Fruit fly (Drosophila melanogaster) whole organism, embryonic: ENCODE measurements around the gene mirr.

Experiments used
- Adf1 ChIP-seq: fragments of 200-800 bp; sonication (Bioruptor generic); IDR thresholded peaks from 2 replicates; pipeline ENCODE4 v1.3.6; 2022; ENCODE audit warnings: missing biosample characterization, missing genetic modification characterization
- CG10959 ChIP-seq: fragments of 200-800 bp; sonication (Bioruptor generic); IDR thresholded peaks from 2 replicates; pipeline ENCODE4 v1.3.6; 2022; ENCODE audit warnings: missing biosample characterization, missing genetic modification characterization
- CG12219 ChIP-seq: fragments of 200-800 bp; sonication (Bioruptor generic); optimal IDR thresholded peaks from 3 replicates; lab custom pipeline; 2018; ENCODE audit warnings: missing biosample characterization, mild to moderate bottlenecking, missing genetic modification characterization
- CG12942 ChIP-seq: fragments of 200-800 bp; sonication (Bioruptor generic); optimal IDR thresholded peaks from 3 replicates; lab custom pipeline; 2016; ENCODE audit warnings: missing biosample characterization, missing genetic modification characterization
- CG13287 ChIP-seq: fragments of 200-800 bp; sonication (Bioruptor generic); IDR thresholded peaks from 2 replicates; pipeline ENCODE4 v1.3.6; 2022; ENCODE audit warnings: missing biosample characterization, missing genetic modification characterization; ENCODE audit not compliant: partially characterized antibody
- CG13624 ChIP-seq: fragments of 200-800 bp; sonication (Bioruptor generic); optimal IDR thresholded peaks from 2 replicates; lab custom pipeline; 2016; ENCODE audit warnings: missing biosample characterization, missing genetic modification characterization
- CG1529 ChIP-seq: fragments of 200-800 bp; sonication (Bioruptor generic); optimal IDR thresholded peaks from 3 replicates; lab custom pipeline; 2018; ENCODE audit warnings: missing biosample characterization, missing genetic modification characterization
- CG17186 ChIP-seq: fragments of 200-800 bp; sonication (Bioruptor generic); optimal IDR thresholded peaks from 3 replicates; lab custom pipeline; 2017; ENCODE audit warnings: missing biosample characterization, missing genetic modification reagents, missing genetic modification characterization
- CG18764 ChIP-seq: fragments of 200-800 bp; sonication (Bioruptor generic); optimal IDR thresholded peaks from 3 replicates; lab custom pipeline; 2016; ENCODE audit warnings: missing biosample characterization, missing genetic modification characterization
- CG2199 ChIP-seq: fragments of 200-800 bp; sonication (Bioruptor generic); IDR thresholded peaks from 3 replicates; pipeline ENCODE4 v1.3.6; 2022; ENCODE audit warnings: missing biosample characterization, missing genetic modification characterization
- CG30020 ChIP-seq: fragments of 200-800 bp; optimal IDR thresholded peaks from 2 replicates; lab custom pipeline; 2019; ENCODE audit warnings: missing biosample characterization, mild to moderate bottlenecking, missing genetic modification characterization, moderate library complexity
- CG3407 ChIP-seq: fragments of 200-800 bp; sonication (Bioruptor generic); optimal IDR thresholded peaks from 2 replicates; lab custom pipeline; 2018; ENCODE audit warnings: missing biosample characterization, mild to moderate bottlenecking, missing genetic modification characterization
- CG3995 ChIP-seq: fragments of 200-800 bp; sonication (Bioruptor generic); optimal IDR thresholded peaks from 3 replicates; lab custom pipeline; 2016; ENCODE audit warnings: missing biosample characterization, missing genetic modification characterization
- CG5245 ChIP-seq: fragments of 200-800 bp; sonication (Bioruptor generic); optimal IDR thresholded peaks from 3 replicates; lab custom pipeline; 2016; ENCODE audit warnings: missing biosample characterization, missing genetic modification characterization
- CG7928 ChIP-seq: fragments of 200-800 bp; sonication (Bioruptor generic); optimal IDR thresholded peaks from 2 replicates; lab custom pipeline; 2017; ENCODE audit warnings: missing biosample characterization, mild to moderate bottlenecking, missing genetic modification characterization
- CG8478 ChIP-seq: fragments of >200 bp; optimal IDR thresholded peaks from 2 replicates; lab custom pipeline; 2018
- Chrac-16 ChIP-seq: fragments of 200-800 bp; sonication (Bioruptor generic); optimal IDR thresholded peaks from 3 replicates; lab custom pipeline; 2016; ENCODE audit warnings: missing biosample characterization, missing genetic modification characterization
- CoRest ChIP-seq: fragments of 200-800 bp; sonication (Bioruptor generic); optimal IDR thresholded peaks from 3 replicates; lab custom pipeline; 2018; ENCODE audit warnings: missing biosample characterization, mild to moderate bottlenecking, missing genetic modification characterization, moderate library complexity
- Dll ChIP-seq: fragments of 200-800 bp; sonication (Bioruptor generic); IDR thresholded peaks from 4 replicates; pipeline ENCODE4 v1.3.6; 2022; ENCODE audit warnings: missing biosample characterization, missing genetic modification characterization; ENCODE audit not compliant: partially characterized antibody
- Doc2 ChIP-seq: fragments of 200-800 bp; sonication (Bioruptor generic); IDR thresholded peaks from 2 replicates; pipeline ENCODE4 v1.3.6; 2022; ENCODE audit warnings: missing biosample characterization, missing genetic modification characterization
- Ets97D ChIP-seq: fragments of 200-800 bp; sonication (Bioruptor generic); optimal IDR thresholded peaks from 3 replicates; lab custom pipeline; 2016; ENCODE audit warnings: missing biosample characterization, missing genetic modification characterization
- HLH3B ChIP-seq: fragments of 200-800 bp; sonication (Bioruptor generic); IDR thresholded peaks from 2 replicates; pipeline ENCODE4 v1.3.6; 2022; ENCODE audit warnings: missing biosample characterization, missing genetic modification characterization
- Hey ChIP-seq: fragments of 200-800 bp; sonication (Bioruptor generic); optimal IDR thresholded peaks from 3 replicates; lab custom pipeline; 2018; ENCODE audit warnings: missing biosample characterization, mild to moderate bottlenecking, missing genetic modification characterization
- PHDP ChIP-seq: fragments of 200-800 bp; sonication (Bioruptor generic); optimal IDR thresholded peaks from 3 replicates; lab custom pipeline; 2018; ENCODE audit warnings: missing biosample characterization, mild to moderate bottlenecking, missing genetic modification characterization, moderate library complexity
- Side ChIP-seq: fragments of 200-800 bp; sonication (Bioruptor generic); optimal IDR thresholded peaks from 2 replicates; lab custom pipeline; 2016; ENCODE audit warnings: missing biosample characterization, missing genetic modification characterization
- Six4 ChIP-seq: fragments of 200-800 bp; sonication (Bioruptor generic); optimal IDR thresholded peaks from 2 replicates; lab custom pipeline; 2016; ENCODE audit warnings: missing biosample characterization, missing genetic modification characterization
- Spps ChIP-seq: fragments of 200-800 bp; sonication (Bioruptor generic); optimal IDR thresholded peaks from 2 replicates; lab custom pipeline; 2018; ENCODE audit warnings: missing biosample characterization, mild to moderate bottlenecking, missing genetic modification characterization
- TFAM ChIP-seq: fragments of 200-800 bp; sonication (Bioruptor generic); optimal IDR thresholded peaks from 2 replicates; lab custom pipeline; 2017; ENCODE audit warnings: missing biosample characterization, missing genetic modification characterization, inconsistent platforms
- ab ChIP-seq: fragments of 200-800 bp; sonication (Bioruptor generic); optimal IDR thresholded peaks from 2 replicates; lab custom pipeline; 2016; ENCODE audit warnings: missing biosample characterization, missing genetic modification characterization
- btn ChIP-seq: fragments of 200-800 bp; sonication (Bioruptor generic); optimal IDR thresholded peaks from 2 replicates; lab custom pipeline; 2016; ENCODE audit warnings: missing biosample characterization, missing genetic modification characterization
- chm ChIP-seq: fragments of 200-800 bp; sonication (Bioruptor generic); IDR thresholded peaks from 2 replicates; pipeline ENCODE4 v1.3.6; 2022; ENCODE audit warnings: missing biosample characterization, missing genetic modification characterization
- crc ChIP-seq: fragments of 200-800 bp; sonication (Bioruptor generic); optimal IDR thresholded peaks from 2 replicates; lab custom pipeline; 2016; ENCODE audit warnings: missing biosample characterization, missing genetic modification characterization
- danr ChIP-seq: fragments of 200-800 bp; sonication (Bioruptor generic); IDR thresholded peaks from 2 replicates; pipeline ENCODE4 v1.3.6; 2022; ENCODE audit warnings: missing biosample characterization, missing genetic modification characterization
- dpn ChIP-seq, 2 experiments: fragments of 200-800 bp; sonication (Bioruptor generic); optimal IDR thresholded peaks; 3 replicates each; lab custom pipeline; 2016; ENCODE audit warnings: missing biosample characterization in 2 of 2, missing genetic modification characterization in 2 of 2
- ewg ChIP-seq: fragments of 200-800 bp; sonication (Bioruptor generic); optimal IDR thresholded peaks from 3 replicates; lab custom pipeline; 2017; ENCODE audit warnings: mild to moderate bottlenecking, missing biosample characterization, missing genetic modification reagents, missing genetic modification characterization
- eyg ChIP-seq: fragments of 200-800 bp; sonication (Bioruptor generic); optimal IDR thresholded peaks from 3 replicates; lab custom pipeline; 2016; ENCODE audit warnings: missing biosample characterization, missing genetic modification characterization
- fd64A ChIP-seq: fragments of 200-800 bp; sonication (Bioruptor generic); optimal IDR thresholded peaks from 3 replicates; lab custom pipeline; 2018; ENCODE audit warnings: missing biosample characterization, mild to moderate bottlenecking, missing genetic modification characterization
- jigr1 ChIP-seq: fragments of 200-800 bp; sonication (Bioruptor generic); IDR thresholded peaks from 3 replicates; pipeline ENCODE4 v1.3.6; 2022; ENCODE audit warnings: missing biosample characterization, missing genetic modification characterization
- luna ChIP-seq: fragments of 200-800 bp; sonication (Bioruptor generic); optimal IDR thresholded peaks from 2 replicates; lab custom pipeline; 2016; ENCODE audit warnings: missing biosample characterization, missing genetic modification characterization
- psq ChIP-seq: fragments of 200-800 bp; sonication (Bioruptor generic); optimal IDR thresholded peaks from 2 replicates; lab custom pipeline; 2017; ENCODE audit warnings: missing biosample characterization, missing genetic modification characterization
- pzg ChIP-seq: fragments of 200-800 bp; sonication (Bioruptor generic); optimal IDR thresholded peaks from 3 replicates; lab custom pipeline; 2018; ENCODE audit warnings: missing biosample characterization, mild to moderate bottlenecking, missing genetic modification characterization, moderate library complexity
- ranshi ChIP-seq: fragments of 200-800 bp; sonication (Bioruptor generic); IDR thresholded peaks from 2 replicates; pipeline ENCODE4 v1.3.6; 2022; ENCODE audit warnings: missing biosample characterization, missing genetic modification characterization
- row ChIP-seq: fragments of 200-800 bp; sonication (Bioruptor generic); IDR thresholded peaks from 3 replicates; pipeline ENCODE4 v1.3.6; 2022; ENCODE audit warnings: missing biosample characterization, missing genetic modification characterization
- seq ChIP-seq: fragments of 200-800 bp; sonication (Bioruptor generic); IDR thresholded peaks from 2 replicates; pipeline ENCODE4 v1.3.6; 2022; ENCODE audit warnings: missing biosample characterization, missing genetic modification characterization
- sug ChIP-seq: fragments of 200-800 bp; optimal IDR thresholded peaks from 2 replicates; lab custom pipeline; 2019; ENCODE audit warnings: missing biosample characterization, mild to moderate bottlenecking, missing genetic modification characterization, moderate library complexity
- ttk ChIP-seq: fragments of 200-800 bp; sonication (Bioruptor generic); IDR thresholded peaks from 2 replicates; pipeline ENCODE4 v2.1.2; 2022; ENCODE audit warnings: missing biosample characterization, missing genetic modification characterization
- tup ChIP-seq: fragments of 200-800 bp; sonication (Bioruptor generic); optimal IDR thresholded peaks from 2 replicates; lab custom pipeline; 2016; ENCODE audit warnings: missing biosample characterization, mild to moderate bottlenecking, missing genetic modification characterization, moderate library complexity
- vnd ChIP-seq: fragments of 200-800 bp; sonication (Bioruptor generic); IDR thresholded peaks from 3 replicates; pipeline ENCODE4 v1.3.6; 2022; ENCODE audit warnings: missing biosample characterization, missing genetic modification characterization; ENCODE audit not compliant: partially characterized antibody
- wek ChIP-seq: fragments of 200-800 bp; sonication (Bioruptor generic); optimal IDR thresholded peaks from 3 replicates; lab custom pipeline; 2018; ENCODE audit warnings: missing biosample characterization, mild to moderate bottlenecking, missing genetic modification characterization, moderate library complexity

The mirr gene

DNA sequence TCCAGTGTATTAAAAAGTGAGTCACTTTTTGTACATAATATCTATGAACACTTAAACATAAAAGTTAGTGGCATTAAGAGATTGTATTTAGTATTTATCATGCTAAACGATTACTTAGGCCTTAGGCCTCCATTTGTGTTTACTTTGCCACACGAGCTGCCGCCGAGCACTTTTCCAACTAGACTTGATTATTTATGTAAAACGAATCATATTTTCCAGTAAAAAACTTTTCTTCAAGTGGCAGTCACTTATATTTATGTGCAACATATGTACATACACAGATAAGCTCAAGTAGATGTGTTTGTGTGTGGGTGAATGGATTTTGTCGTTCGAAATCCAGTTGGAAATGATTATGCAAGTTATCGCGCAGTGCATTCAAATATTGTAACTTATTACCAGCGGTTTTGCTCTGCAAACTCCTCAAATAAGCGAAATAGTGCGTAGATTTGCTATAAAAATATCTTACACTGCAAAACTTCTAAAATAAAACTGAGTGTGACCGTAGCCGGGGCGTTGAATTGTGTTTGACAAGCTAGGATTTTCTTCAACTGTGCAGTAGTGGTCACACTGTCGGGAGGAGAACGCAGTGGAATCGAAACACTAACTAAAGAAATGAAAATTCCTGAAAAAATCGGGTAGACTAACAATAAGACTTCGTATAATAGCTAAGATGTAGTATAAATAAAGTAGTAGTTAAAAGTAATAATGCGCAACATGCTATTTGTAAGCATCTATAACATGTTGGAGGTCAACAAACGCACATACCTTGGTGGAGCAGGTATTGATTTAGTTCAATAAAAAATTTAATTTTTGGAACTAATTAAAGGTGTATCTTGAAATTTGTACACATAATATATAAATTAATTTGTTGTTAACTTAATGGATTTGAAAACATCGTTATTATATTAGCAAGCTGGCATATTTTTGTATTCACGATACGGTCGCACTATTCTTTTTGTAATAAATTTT lies 56.4 kb downstream of the mirr start, which contains the start of the genes Klc and CG10984 (continued):
- no peak for TF ChIP-seq CG17186
- TF ChIP-seq Doc2 (GFP tag; lab: Robert Waterston, UW), result no peak
- peak; percentile 40 for TF ChIP-seq luna
- TF ChIP-seq ab (GFP tag; lab: Kevin White, UChicago), result peak; percentile 38
- no peak for TF ChIP-seq psq (GFP tag; lab: Kevin White, UChicago)
- peak; percentile 20 for TF ChIP-seq CG12942 (GFP tag; lab: Kevin White, UChicago)
- TF ChIP-seq vnd (GFP tag; lab: Robert Waterston, UW), result no peak
- TF ChIP-seq crc (GFP tag; lab: Kevin White, UChicago), result no peak
- no peak for TF ChIP-seq tup
- TF ChIP-seq ranshi, result peak; percentile 70; the same call in 1 of the 2 replicates
- no peak for TF ChIP-seq Dll (GFP tag; lab: Robert Waterston, UW)
- peak; percentile 56 for TF ChIP-seq Six4 (GFP tag; lab: Kevin White, UChicago)
- peak; percentile 58 for TF ChIP-seq Chrac-16 (GFP tag; lab: Kevin White, UChicago)
- TF ChIP-seq sug, result no peak
- TF ChIP-seq fd64A (GFP tag; lab: Kevin White, UChicago), result no peak
- TF ChIP-seq ttk (GFP tag; lab: Robert Waterston, UW), result no peak; the same call in 1 of the 2 replicates
- no peak for TF ChIP-seq CG2199 (GFP tag; lab: Robert Waterston, UW)
- TF ChIP-seq CG3407 (GFP tag; lab: Kevin White, UChicago), result peak; percentile 11
- no peak for TF ChIP-seq CG10959
- peak; percentile 4 for TF ChIP-seq CG18764 (GFP tag; lab: Kevin White, UChicago)
- peak; percentile 71 for TF ChIP-seq pzg (GFP tag; lab: Kevin White, UChicago)
- no peak for TF ChIP-seq CG1529 (GFP tag; lab: Kevin White, UChicago)
- TF ChIP-seq danr (GFP tag; lab: Robert Waterston, UW), result peak; percentile 54; the same call in 1 of the 2 replicates
- TF ChIP-seq dpn (GFP tag; optimal IDR thresholded peaks at IDR 0.05; lab: Kevin White, UChicago), result peak; percentile 24 to 57
- peak; percentile 62; the same call in 1 of the 3 replicates for TF ChIP-seq jigr1
- TF ChIP-seq TFAM, result no peak
- TF ChIP-seq Hey, result no peak
- peak; percentile 80; the same call in 1 of the 2 replicates for TF ChIP-seq HLH3B (GFP tag; lab: Robert Waterston, UW)
- TF ChIP-seq eyg (GFP tag; lab: Kevin White, UChicago), result peak; percentile 58
- TF ChIP-seq btn (GFP tag; lab: Kevin White, UChicago), result no peak
- TF ChIP-seq row (GFP tag; lab: Robert Waterston, UW), result peak; percentile 79
- TF ChIP-seq CG30020, result peak; percentile 89
- TF ChIP-seq Adf1, result peak; percentile 52; the same call in 1 of the 2 replicates
- no peak for TF ChIP-seq ewg (GFP tag; lab: Kevin White, UChicago)
- TF ChIP-seq CG12219 (GFP tag; lab: Kevin White, UChicago), result no peak
- TF ChIP-seq CG8478 (lab: Kevin White, UChicago), result no peak
- no peak for TF ChIP-seq wek (GFP tag; lab: Kevin White, UChicago)
- TF ChIP-seq chm (GFP tag; lab: Robert Waterston, UW), result no peak; the same call in 1 of the 2 replicates
- peak; percentile 12 for TF ChIP-seq CG5245 (GFP tag; lab: Kevin White, UChicago)
- TF ChIP-seq seq (GFP tag; lab: Robert Waterston, UW), result peak; percentile 70
- TF ChIP-seq CG13624 (GFP tag; lab: Kevin White, UChicago), result peak; percentile 53
- no peak for TF ChIP-seq CG13287 (GFP tag; lab: Robert Waterston, UW)
- peak; percentile 14 for TF ChIP-seq Ets97D
- TF ChIP-seq PHDP, result peak; percentile 60
- peak; percentile 61 for TF ChIP-seq Side (GFP tag; lab: Kevin White, UChicago)
- peak; percentile 50 for TF ChIP-seq CoRest (tag; lab: Kevin White, UChicago)
- TF ChIP-seq CG3995, result no peak
- TF ChIP-seq CG7928 (GFP tag; lab: Kevin White, UChicago), result peak; percentile 19
- TF ChIP-seq Spps (tag; lab: Kevin White, UChicago), result no peak
